Worm (Caenorhabditis elegans): ENCODE data around the gene T25F10.1.

The T25F10.1 gene

DNA sequence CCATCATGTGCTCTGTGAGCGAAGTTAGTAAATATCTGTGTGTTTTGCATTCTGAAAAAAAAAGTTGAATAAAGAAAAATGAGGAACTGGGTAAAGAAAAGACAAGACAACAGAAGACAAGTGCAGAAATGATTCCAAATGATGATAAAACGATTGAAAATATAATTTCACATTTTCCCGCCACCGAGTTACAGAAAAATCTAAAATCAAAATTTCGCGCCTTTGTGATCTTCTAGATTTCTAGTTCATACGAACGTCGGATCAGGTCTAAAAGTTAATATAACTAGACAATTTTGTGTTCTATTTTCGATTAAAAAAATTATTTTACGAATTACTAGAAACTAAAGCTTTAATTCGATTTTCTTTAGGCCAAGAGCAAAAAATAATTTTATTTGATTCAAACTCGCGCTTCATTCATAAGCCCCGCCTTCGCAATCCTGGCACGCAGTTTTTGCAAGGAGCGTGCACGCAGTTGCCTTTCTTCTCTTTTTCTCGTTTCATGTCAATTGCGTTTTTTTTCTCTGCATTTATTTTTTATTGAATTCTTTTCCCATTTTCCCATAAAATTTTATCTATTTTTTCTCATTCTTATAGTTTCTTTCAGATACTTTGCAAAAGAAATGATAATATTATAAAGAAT lies 16.7 kb downstream of the T25F10.1 start, which contains the start of the genes spn-4 and spe-39 (continued):
- TF ChIP-seq mep-1 (tag; optimal IDR thresholded peaks at IDR 0.05): no peak
- no peak for TF ChIP-seq nhr-25 (tag; optimal IDR thresholded peaks at IDR 0.05; ENCODE audit: borderline replicate concordance, insufficient read depth)
- TF ChIP-seq madf-9 (GFP tag; conservative IDR thresholded peaks at IDR 0.05): 0 out of 2 replicates have a peak, but pooled peaks have one; percentile 21
- no peak for TF ChIP-seq set-16 (GFP tag; IDR thresholded peaks at IDR 0.05)
- no peak for TF ChIP-seq gei-8 (GFP tag; optimal IDR thresholded peaks at IDR 0.05)
- no peak for TF ChIP-seq unc-62 (GFP tag; optimal IDR thresholded peaks at IDR 0.05 in 1 of 2)
- no peak for TF ChIP-seq unc-62 (tag; optimal IDR thresholded peaks at IDR 0.05)
- TF ChIP-seq mdl-1 (tag; optimal IDR thresholded peaks at IDR 0.05): peak in 1 of 2 experiments; percentile 16
- TF ChIP-seq D1046.2 (GFP tag; IDR thresholded peaks at IDR 0.05): no peak

DNA sequence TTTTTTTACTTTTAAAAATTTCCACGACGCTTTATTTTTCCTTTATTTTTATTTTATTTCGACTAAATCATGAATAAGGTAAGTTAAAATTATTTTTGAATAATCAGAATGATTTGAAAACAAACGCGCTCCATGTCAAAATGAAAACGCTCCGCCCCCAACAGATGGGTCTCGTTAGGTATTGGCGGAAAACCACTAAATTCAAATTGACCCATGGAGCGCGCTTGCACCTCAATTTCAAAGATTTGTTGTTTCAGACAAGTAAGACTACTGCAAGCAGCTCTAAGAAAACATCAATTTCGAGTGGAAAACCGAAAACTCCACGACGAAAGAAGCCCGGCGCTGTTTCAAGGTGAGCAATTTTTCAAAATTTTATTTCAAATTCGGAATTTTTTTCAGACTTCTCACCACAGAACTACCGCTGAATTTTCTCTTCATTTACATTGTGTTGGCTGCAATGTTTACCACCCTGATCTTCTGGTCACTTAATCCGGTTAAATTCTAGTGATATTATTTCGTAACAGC lies 19.7 kb downstream of the T25F10.1 start, which contains the start of gene ZC404.2:
TSS of gene ZC404.2 (plus strand) at position 47 of the 525 bp plus-strand sequence.
- TF ChIP-seq F49E8.2 (tag; optimal IDR thresholded peaks at IDR 0.05; ENCODE audit: borderline replicate concordance): no peak
- no peak for TF ChIP-seq aha-1 (tag)
- TF ChIP-seq pha-4 (GFP tag; IDR thresholded peaks at IDR 0.05): 0 out of 2 replicates have a peak, but pooled peaks have one; percentile 7
- TF ChIP-seq pha-4 (tag; optimal IDR thresholded peaks at IDR 0.05): no peak
- peak; percentile 37; the same call in 1 of the 2 replicates for TF ChIP-seq lin-38 (GFP tag; IDR thresholded peaks at IDR 0.05)
- TF ChIP-seq mep-1 (tag; optimal IDR thresholded peaks at IDR 0.05): no peak
- peak; percentile 32 for TF ChIP-seq F10B5.3 (tag; optimal IDR thresholded peaks at IDR 0.05)
- no peak for TF ChIP-seq snpc-1.2 (GFP tag; IDR thresholded peaks at IDR 0.05)
- no peak for TF ChIP-seq duxl-1 (tag; optimal IDR thresholded peaks at IDR 0.05; ENCODE audit: poor library complexity)
- TF ChIP-seq mes-2 (tag; optimal IDR thresholded peaks at IDR 0.05; ENCODE audit: poor library complexity, severe bottlenecking): peak; percentile 5
- TF ChIP-seq madf-5 (GFP tag; IDR thresholded peaks at IDR 0.05): 0 out of 4 replicates have a peak, but pooled peaks of 1 of the 2 experiments have one; percentile 35
- no peak for TF ChIP-seq ceh-44 (GFP tag; IDR thresholded peaks at IDR 0.05)
- TF ChIP-seq nhr-102 (tag; optimal IDR thresholded peaks at IDR 0.05): no peak
- TF ChIP-seq zfp-3 (GFP tag; conservative IDR thresholded peaks at IDR 0.05): no peak

DNA sequence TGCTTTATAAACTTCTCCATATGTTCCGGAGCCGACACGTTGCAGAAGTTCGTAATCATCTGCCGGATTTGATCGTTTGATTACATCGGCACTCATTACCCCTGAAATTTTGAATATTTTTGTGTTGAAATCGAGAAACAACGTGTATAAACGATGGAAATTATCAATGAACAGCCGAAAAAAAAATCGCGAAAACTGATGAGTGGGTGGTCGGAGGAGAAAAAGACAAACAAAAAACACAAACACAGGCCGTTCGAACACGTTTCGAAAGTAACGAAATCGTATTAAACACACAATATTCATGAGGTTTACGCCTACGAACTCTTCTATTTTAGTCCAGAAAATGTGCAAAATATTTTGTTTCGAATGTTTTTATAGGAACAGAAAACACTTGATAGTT lies 24.3 kb downstream of the T25F10.1 start, which contains the start of gene gck-2:
TSS of gene gck-2 (minus strand) at position 101 of the 400 bp plus-strand sequence.
- TF ChIP-seq T20F7.1 (GFP tag; optimal IDR thresholded peaks at IDR 0.05): no peak
- TF ChIP-seq ZK546.5 (tag; optimal IDR thresholded peaks at IDR 0.05): no peak
- no peak for TF ChIP-seq ceh-62 (tag; optimal IDR thresholded peaks at IDR 0.05)
- no peak for TF ChIP-seq hlh-11 (tag; optimal IDR thresholded peaks at IDR 0.05)
- no peak for TF ChIP-seq nhr-42 (GFP tag; IDR thresholded peaks at IDR 0.05)
- TF ChIP-seq zag-1 (tag; optimal IDR thresholded peaks at IDR 0.05): no peak
- no peak for TF ChIP-seq zip-2 (tag; optimal IDR thresholded peaks at IDR 0.05)
- TF ChIP-seq ceh-82 (tag; optimal IDR thresholded peaks at IDR 0.05): no peak
- no peak for TF ChIP-seq nhr-237 (tag; optimal IDR thresholded peaks at IDR 0.05)
- TF ChIP-seq ZK337.2 (GFP tag; IDR thresholded peaks at IDR 0.05): no peak
- TF ChIP-seq unc-39 (tag; optimal IDR thresholded peaks at IDR 0.05): no peak
- TF ChIP-seq Y5F2A.4 (GFP tag; optimal IDR thresholded peaks at IDR 0.05): no peak
- TF ChIP-seq D1046.2 (GFP tag; IDR thresholded peaks at IDR 0.05): no peak
- TF ChIP-seq madf-5 (GFP tag; IDR thresholded peaks at IDR 0.05): no peak
- TF ChIP-seq snpc-4 (tag; optimal IDR thresholded peaks at IDR 0.05): no peak

DNA sequence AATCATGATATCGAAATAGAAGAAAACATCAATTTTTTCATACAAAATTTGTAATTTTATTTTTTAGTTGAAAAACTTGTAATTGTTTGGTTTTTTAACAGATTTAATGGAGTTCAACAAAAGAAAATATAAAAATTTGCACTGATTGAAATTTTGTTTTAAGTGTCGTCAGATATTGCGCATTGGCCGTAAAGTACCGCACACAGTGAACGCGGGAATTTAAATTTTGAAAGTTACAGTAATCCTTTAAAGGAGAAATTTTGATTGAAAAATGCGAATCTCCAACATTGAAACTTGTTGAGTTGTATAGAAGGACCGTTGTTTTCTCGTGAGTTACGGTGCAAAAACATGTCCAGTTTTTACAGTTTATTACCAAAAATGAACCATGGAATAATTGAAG lies 24.7 kb downstream of the T25F10.1 start:
- TF ChIP-seq nhr-237 (tag; optimal IDR thresholded peaks at IDR 0.05): no peak
- peak in 1 of 2 experiments; percentile 8 for TF ChIP-seq lsy-2 (tag; optimal IDR thresholded peaks at IDR 0.05)
- no peak for TF ChIP-seq fos-1 (tag; optimal IDR thresholded peaks at IDR 0.05)

All from whole organism, L4 larva.